Fruit fly (Drosophila melanogaster): ENCODE data around the gene p53.

p53 gene

dm6 chr3R:23053936-23054335, at the start of gene p53 (continued):
- peak; percentile 85 for TF ChIP-seq CG13775 (GFP tag; optimal IDR thresholded peaks at IDR 0.05)
- TF ChIP-seq kni (GFP tag; optimal IDR thresholded peaks at IDR 0.05) = peak; percentile 26
- peak; percentile 68 for TF ChIP-seq CG1792 (GFP tag; optimal IDR thresholded peaks at IDR 0.05)
- peak; percentile 55 for TF ChIP-seq CG2678 (tag; optimal IDR thresholded peaks at IDR 0.05)
- no peak for TF ChIP-seq zf30C (GFP tag; optimal IDR thresholded peaks at IDR 0.05)
- peak; percentile 62 for TF ChIP-seq CG17328 (GFP tag; IDR thresholded peaks at IDR 0.05)
- 0 out of 2 replicates have a peak, but pooled peaks have one; percentile 25 for TF ChIP-seq CG9215 (GFP tag; IDR thresholded peaks at IDR 0.05)
- TF ChIP-seq CG6689 (GFP tag; IDR thresholded peaks at IDR 0.05) = 0 out of 2 replicates have a peak, but pooled peaks have one; percentile 41
- TF ChIP-seq CG9876 (GFP tag; optimal IDR thresholded peaks at IDR 0.05) = peak; percentile 47
- peak; percentile 73 for TF ChIP-seq CG12391 (tag; optimal IDR thresholded peaks at IDR 0.05)
- TF ChIP-seq Xrp1 (GFP tag; IDR thresholded peaks at IDR 0.05) = no peak
- TF ChIP-seq amos (GFP tag; IDR thresholded peaks at IDR 0.05; ENCODE audit: partially characterized antibody) = peak; percentile 80
- TF ChIP-seq fu2 (GFP tag; optimal IDR thresholded peaks at IDR 0.05) = peak; percentile 60
- TF ChIP-seq CG17802 (tag; optimal IDR thresholded peaks at IDR 0.05) = peak; percentile 80
- TF ChIP-seq CG34422 (GFP tag; IDR thresholded peaks at IDR 0.05) = peak; percentile 68; the same call in 2 of the 3 replicates
- no peak for TF ChIP-seq cad (GFP tag; optimal IDR thresholded peaks at IDR 0.05)
- TF ChIP-seq eyg (GFP tag; optimal IDR thresholded peaks at IDR 0.05) = peak; percentile 68
- TF ChIP-seq Sry-β (GFP tag; optimal IDR thresholded peaks at IDR 0.05) = peak; percentile 36
- peak; percentile 66 for TF ChIP-seq CG9437 (GFP tag; optimal IDR thresholded peaks at IDR 0.05)
- TF ChIP-seq tio (GFP tag; optimal IDR thresholded peaks at IDR 0.05) = no peak
- TF ChIP-seq CG5245 (GFP tag; optimal IDR thresholded peaks at IDR 0.05) = peak; percentile 54
- peak; percentile 79 for TF ChIP-seq CG13287 (GFP tag; IDR thresholded peaks at IDR 0.05; ENCODE audit: partially characterized antibody)
- TF ChIP-seq CG6175 (GFP tag; IDR thresholded peaks at IDR 0.05) = 0 out of 3 replicates have a peak, but pooled peaks have one; percentile 42
- no peak for TF ChIP-seq seq (GFP tag; IDR thresholded peaks at IDR 0.05)
- TF ChIP-seq Aef1 (GFP tag; IDR thresholded peaks at IDR 0.05) = peak; percentile 30; the same call in 2 of the 3 replicates
- peak; percentile 18 for TF ChIP-seq Nf-YC (tag; optimal IDR thresholded peaks at IDR 0.05)
- TF ChIP-seq HmgD (GFP tag; optimal IDR thresholded peaks at IDR 0.05) = peak; percentile 81
- TF ChIP-seq Dek (tag; optimal IDR thresholded peaks at IDR 0.05) = peak; percentile 37
- peak; percentile 81 for TF ChIP-seq wek (GFP tag; optimal IDR thresholded peaks at IDR 0.05)
- peak; percentile 54 for TF ChIP-seq CG15269 (tag; optimal IDR thresholded peaks at IDR 0.05)
- peak; percentile 66 for TF ChIP-seq CG14441 (GFP tag; IDR thresholded peaks at IDR 0.05)
- peak; percentile 30 for TF ChIP-seq CG4282 (GFP tag; optimal IDR thresholded peaks at IDR 0.05)
- TF ChIP-seq Gug (GFP tag; IDR thresholded peaks at IDR 0.05) = no peak
- peak; percentile 60 for TF ChIP-seq CG10366 (GFP tag; IDR thresholded peaks at IDR 0.05)
- TF ChIP-seq Lpt (GFP tag; optimal IDR thresholded peaks at IDR 0.05) = no peak
- peak; percentile 86; the same call in 2 of the 3 replicates for TF ChIP-seq CG11456 (GFP tag; IDR thresholded peaks at IDR 0.05)
- no peak for TF ChIP-seq CG10959 (GFP tag; IDR thresholded peaks at IDR 0.05)
- no peak for TF ChIP-seq danr (GFP tag; IDR thresholded peaks at IDR 0.05)
- TF ChIP-seq B-H2 (GFP tag; optimal IDR thresholded peaks at IDR 0.05) = peak; percentile 66
- no peak; the same call in 2 of the 3 replicates for TF ChIP-seq CG11560 (tag; IDR thresholded peaks at IDR 0.05)
- peak; percentile 76 for TF ChIP-seq CG15011 (GFP tag; optimal IDR thresholded peaks at IDR 0.05)
- peak; percentile 74; the same call in 2 of the 3 replicates for TF ChIP-seq dysf (GFP tag; IDR thresholded peaks at IDR 0.05)
- peak; percentile 68 for TF ChIP-seq Rx (GFP tag; IDR thresholded peaks at IDR 0.05)
- TF ChIP-seq CG4424 (GFP tag; optimal IDR thresholded peaks at IDR 0.05) = peak; percentile 62
- TF ChIP-seq CG1602 (GFP tag; optimal IDR thresholded peaks at IDR 0.05) = peak; percentile 2
- TF ChIP-seq CG34224 (GFP tag; IDR thresholded peaks at IDR 0.05; ENCODE audit: partially characterized antibody) = peak; percentile 54
- no peak for TF ChIP-seq lov (optimal IDR thresholded peaks at IDR 0.05)
- TF ChIP-seq lov (GFP tag; IDR thresholded peaks at IDR 0.05) = peak; percentile 84; the same call in 2 of the 3 replicates
- TF ChIP-seq CG2889 (GFP tag; IDR thresholded peaks at IDR 0.05) = no peak
- peak; percentile 46 for TF ChIP-seq Oli (tag; optimal IDR thresholded peaks at IDR 0.05)
- TF ChIP-seq Drgx (GFP tag; IDR thresholded peaks at IDR 0.05) = no peak
- TF ChIP-seq NFAT (GFP tag; IDR thresholded peaks at IDR 0.05) = peak; percentile 67; the same call in 1 of the 2 replicates
